Fruit fly (Drosophila melanogaster): ENCODE measurements around the gene CG31041.

DNA sequence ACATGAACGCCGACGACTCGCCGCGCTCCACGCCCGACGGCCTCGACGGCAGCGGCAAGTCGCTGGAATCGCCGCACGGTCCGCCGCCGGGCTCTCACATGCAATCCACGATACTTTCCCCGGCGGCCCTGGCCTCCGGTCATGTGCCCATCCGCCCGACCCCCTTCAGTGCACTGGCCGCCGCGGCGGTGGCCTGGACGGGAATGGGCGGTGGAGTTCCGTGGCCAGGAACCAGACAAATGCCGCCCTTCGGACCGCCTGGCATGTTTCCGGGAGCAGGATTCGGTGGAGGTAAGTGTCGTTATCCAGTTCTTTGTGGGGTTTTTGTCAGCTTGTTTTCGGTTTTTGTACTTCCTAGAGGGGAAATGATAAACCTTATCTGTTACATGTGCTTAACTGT is 33.2 kb downstream of the CG31041 start:
- TF ChIP-seq rn (GFP tag; IDR thresholded peaks at IDR 0.05) (no peak), CG17806 (tag; optimal IDR thresholded peaks at IDR 0.05) (no peak), gl (tag; optimal IDR thresholded peaks at IDR 0.05) (no peak)
